Fruit fly (Drosophila melanogaster): Measurements from ENCODE around the gene eIF4EHP.

The eIF4EHP gene

dm6 chr3R:24134580-24134979 is 25.8 kb upstream of the eIF4EHP start, which contains the start of gene Sec10 (continued):
- TF ChIP-seq gcm (GFP tag; optimal IDR thresholded peaks at IDR 0.05) (no peak), Nf-YB (GFP tag; optimal IDR thresholded peaks at IDR 0.05) (peak; percentile 6), CG17186 (GFP tag; optimal IDR thresholded peaks at IDR 0.05) (peak; percentile 59), Abd-B (GFP tag; optimal IDR thresholded peaks at IDR 0.05) (no peak), E2f2 (GFP tag; IDR thresholded peaks at IDR 0.05) (peak; percentile 89), CG5245 (GFP tag; optimal IDR thresholded peaks at IDR 0.05) (no peak), Sox100B (GFP tag; optimal IDR thresholded peaks at IDR 0.05) (no peak), tio (GFP tag; optimal IDR thresholded peaks at IDR 0.05) (no peak), D19B (GFP tag; optimal IDR thresholded peaks at IDR 0.05) (no peak), prd (optimal IDR thresholded peaks at IDR 0.05) (no peak), prd (GFP tag; IDR thresholded peaks at IDR 0.05) (no peak), p53 (GFP tag; optimal IDR thresholded peaks at IDR 0.05) (no peak), vfl (GFP tag; optimal IDR thresholded peaks at IDR 0.05) (no peak), BtbVII (GFP tag; optimal IDR thresholded peaks at IDR 0.05) (no peak), sqz (GFP tag; optimal IDR thresholded peaks at IDR 0.05) (no peak), Opbp (GFP tag; IDR thresholded peaks at IDR 0.05; ENCODE audit: partially characterized antibody) (0 out of 3 replicates have a peak, but pooled peaks have one; percentile 37), klu (GFP tag; IDR thresholded peaks at IDR 0.05) (no peak), CG18476 (GFP tag; optimal IDR thresholded peaks at IDR 0.05) (no peak), row (GFP tag; IDR thresholded peaks at IDR 0.05) (no peak), sens (GFP tag) (peak; percentile 86), H15 (GFP tag; IDR thresholded peaks at IDR 0.05) (no peak), pb (GFP tag; optimal IDR thresholded peaks at IDR 0.05) (no peak), CG6654 (GFP tag; optimal IDR thresholded peaks at IDR 0.05) (no peak), slbo (GFP tag; IDR thresholded peaks at IDR 0.05) (no peak), Ssrp (tag; optimal IDR thresholded peaks at IDR 0.05) (no peak), ttk (GFP tag; IDR thresholded peaks at IDR 0.05) (no peak), ci (GFP tag; IDR thresholded peaks at IDR 0.05) (no peak; the same call in 2 of the 3 replicates), kni (GFP tag; optimal IDR thresholded peaks at IDR 0.05) (no peak), CG7372 (GFP tag; IDR thresholded peaks at IDR 0.05) (no peak), lmd (GFP tag; IDR thresholded peaks at IDR 0.05) (no peak), lbe (GFP tag; optimal IDR thresholded peaks at IDR 0.05) (peak; percentile 55), ara (GFP tag; IDR thresholded peaks at IDR 0.05) (no peak), Dfd (GFP tag; optimal IDR thresholded peaks at IDR 0.05) (no peak), z (GFP tag; IDR thresholded peaks at IDR 0.05) (no peak), CG9437 (GFP tag; optimal IDR thresholded peaks at IDR 0.05) (peak; percentile 54), Atf3 (GFP tag; optimal IDR thresholded peaks at IDR 0.05) (no peak), pho (GFP tag; optimal IDR thresholded peaks at IDR 0.05) (no peak), ERR (GFP tag; optimal IDR thresholded peaks at IDR 0.05) (no peak), Meics (GFP tag; optimal IDR thresholded peaks at IDR 0.05) (no peak), ase (GFP tag; IDR thresholded peaks at IDR 0.05) (no peak), CG17328 (GFP tag; IDR thresholded peaks at IDR 0.05) (no peak), Dbx (GFP tag; IDR thresholded peaks at IDR 0.05) (no peak), CG10654 (GFP tag; optimal IDR thresholded peaks at IDR 0.05) (no peak), dysf (GFP tag; IDR thresholded peaks at IDR 0.05) (no peak), CG9876 (GFP tag; optimal IDR thresholded peaks at IDR 0.05) (no peak), Drgx (GFP tag; IDR thresholded peaks at IDR 0.05) (no peak), HLH54F (GFP tag; optimal IDR thresholded peaks at IDR 0.05) (no peak), btn (GFP tag; optimal IDR thresholded peaks at IDR 0.05) (no peak), cg (GFP tag; optimal IDR thresholded peaks at IDR 0.05) (no peak), CG7963 (GFP tag; IDR thresholded peaks at IDR 0.05; ENCODE audit: partially characterized antibody) (0 out of 3 replicates have a peak, but pooled peaks have one; percentile 4), lab (GFP tag; optimal IDR thresholded peaks at IDR 0.05) (no peak), NfI (GFP tag; optimal IDR thresholded peaks at IDR 0.05) (no peak), CG1832 (GFP tag; optimal IDR thresholded peaks at IDR 0.05) (no peak)
